Fruit fly (Drosophila melanogaster) whole organism, embryonic: ENCODE data around the gene Eip75B.

ENCODE experiments used
- CG8388 ChIP-seq: fragments of 200-800 bp; sonication (Bioruptor generic); optimal IDR thresholded peaks from 2 replicates; lab custom pipeline; 2019; ENCODE audit warnings: missing biosample characterization, mild to moderate bottlenecking, missing genetic modification characterization, moderate library complexity
- cas ChIP-seq: fragments of 200-800 bp; sonication (Bioruptor generic); IDR thresholded peaks from 2 replicates; pipeline ENCODE4 v1.3.6; 2022; ENCODE audit warnings: missing biosample characterization, missing genetic modification characterization
- eyg ChIP-seq: fragments of 200-800 bp; sonication (Bioruptor generic); optimal IDR thresholded peaks from 3 replicates; lab custom pipeline; 2016; ENCODE audit warnings: missing biosample characterization, missing genetic modification characterization
- knrl ChIP-seq: fragments of 200-800 bp; sonication (Bioruptor generic); IDR thresholded peaks from 3 replicates; pipeline ENCODE4 v1.3.6; 2022; ENCODE audit warnings: missing biosample characterization, missing genetic modification characterization; ENCODE audit not compliant: partially characterized antibody
- psq ChIP-seq: fragments of 200-800 bp; sonication (Bioruptor generic); optimal IDR thresholded peaks from 2 replicates; lab custom pipeline; 2017; ENCODE audit warnings: missing biosample characterization, missing genetic modification characterization
- scrt ChIP-seq: fragments of 200-800 bp; sonication (Bioruptor generic); optimal IDR thresholded peaks from 2 replicates; lab custom pipeline; 2018; ENCODE audit warnings: missing biosample characterization, mild to moderate bottlenecking, missing genetic modification characterization, moderate library complexity

- TF ChIP-seq scrt (no peak), psq (GFP tag; lab: Kevin White, UChicago) (no peak), cas (GFP tag; lab: Robert Waterston, UW) (no peak), eyg (GFP tag; lab: Kevin White, UChicago) (no peak), CG8388 (no peak), knrl (no peak)
Observed at dm6 chr3L:18083994-18084393, 19.5 kb upstream of the Eip75B start.
